Worm (Caenorhabditis elegans) whole organism, L3 larva: ENCODE results near the gene C08F1.6.

Experiments
- R02D3.7 ChIP-seq: fragments of 150-350 bp; optimal IDR thresholded peaks from 2 replicates; lab custom pipeline; 2014; ENCODE audit warnings: missing biosample characterization, missing genetic modification characterization
- ama-1 ChIP-seq: fragments of 150-350 bp; optimal IDR thresholded peaks from 2 replicates; lab custom pipeline; 2018
- ceh-16 ChIP-seq: sonication (generic microtip); optimal IDR thresholded peaks from 2 replicates; lab custom pipeline; 2017; ENCODE audit warnings: missing biosample characterization, missing genetic modification characterization
- ceh-82 ChIP-seq: fragments of 150-350 bp; optimal IDR thresholded peaks from 2 replicates; lab custom pipeline; 2014; ENCODE audit warnings: missing biosample characterization, missing genetic modification characterization
- ceh-9 ChIP-seq: sonication (generic microtip); optimal IDR thresholded peaks from 2 replicates; lab custom pipeline; 2018; ENCODE audit warnings: missing biosample characterization, missing genetic modification characterization
- egl-27 ChIP-seq: sonication (generic microtip); optimal IDR thresholded peaks from 4 replicates; lab custom pipeline; 2017; ENCODE audit warnings: missing biosample characterization, missing genetic modification reagents, missing genetic modification characterization
- egl-5 ChIP-seq: fragments of 150-350 bp; optimal IDR thresholded peaks from 2 replicates; lab custom pipeline; 2017; ENCODE audit warnings: missing biosample characterization, missing genetic modification reagents, missing genetic modification characterization, inconsistent platforms
- elt-2 ChIP-seq: sonication (generic microtip); optimal IDR thresholded peaks from 2 replicates; lab custom pipeline; 2016; ENCODE audit warnings: missing genetic modification reagents, mild to moderate bottlenecking, missing genetic modification characterization, missing compliant biosample characterization
- elt-3 ChIP-seq, 3 experiments: fragments of 150-350 bp in 1 of 3; sonication (generic microtip) in 2 of 3; optimal IDR thresholded peaks; 2 replicates in 2 of 3; 4 replicates in 1 of 3; lab custom pipeline; 2014 to 2017; ENCODE audit warnings: missing biosample characterization in 3 of 3, missing genetic modification characterization in 3 of 3
- eor-1 ChIP-seq, 2 experiments: fragments of 150-350 bp; optimal IDR thresholded peaks; 2 replicates each; lab custom pipeline; 2014 to 2018; ENCODE audit warnings: missing biosample characterization in 2 of 2, missing genetic modification characterization in 2 of 2
- fkh-2 ChIP-seq: fragments of 150-350 bp; optimal IDR thresholded peaks from 2 replicates; lab custom pipeline; 2014; ENCODE audit warnings: missing biosample characterization, missing genetic modification reagents, missing genetic modification characterization
- fos-1 ChIP-seq: fragments of 150-350 bp; optimal IDR thresholded peaks from 2 replicates; lab custom pipeline; 2014; ENCODE audit warnings: missing biosample characterization, missing genetic modification characterization
- hmg-11 ChIP-seq: sonication (generic microtip); optimal IDR thresholded peaks from 2 replicates; lab custom pipeline; 2016; ENCODE audit warnings: missing genetic modification characterization, missing compliant biosample characterization
- jun-1 ChIP-seq: fragments of 150-350 bp; optimal IDR thresholded peaks from 2 replicates; lab custom pipeline; 2014; ENCODE audit warnings: missing biosample characterization, missing genetic modification reagents, missing genetic modification characterization
- lin-39 ChIP-seq: fragments of 150-350 bp; optimal IDR thresholded peaks from 2 replicates; lab custom pipeline; 2018; ENCODE audit warnings: missing biosample characterization, missing genetic modification reagents, missing genetic modification characterization
- nfya-1 ChIP-seq: sonication (generic microtip); optimal IDR thresholded peaks from 2 replicates; lab custom pipeline; 2017; ENCODE audit warnings: missing genetic modification characterization, mild to moderate bottlenecking, missing compliant biosample characterization, antibody characterized with exemption, moderate library complexity; ENCODE audit not compliant: insufficient read depth
- nhr-11 ChIP-seq: fragments of 150-350 bp; optimal IDR thresholded peaks from 2 replicates; lab custom pipeline; 2014; ENCODE audit warnings: missing biosample characterization, missing genetic modification characterization
- nhr-12 ChIP-seq: fragments of 150-350 bp; optimal IDR thresholded peaks from 2 replicates; lab custom pipeline; 2014; ENCODE audit warnings: missing biosample characterization, missing genetic modification characterization
- nhr-23 ChIP-seq: fragments of 150-350 bp; optimal IDR thresholded peaks from 2 replicates; lab custom pipeline; 2014; ENCODE audit warnings: missing biosample characterization, missing genetic modification reagents, missing genetic modification characterization
- nhr-25 ChIP-seq: sonication (generic microtip); optimal IDR thresholded peaks from 2 replicates; lab custom pipeline; 2017; ENCODE audit warnings: missing biosample characterization, missing genetic modification characterization
- nhr-28 ChIP-seq: fragments of 150-350 bp; optimal IDR thresholded peaks from 2 replicates; lab custom pipeline; 2014; ENCODE audit warnings: missing biosample characterization, missing genetic modification characterization
- nhr-43 ChIP-seq: sonication (generic microtip); optimal IDR thresholded peaks from 2 replicates; lab custom pipeline; 2016; ENCODE audit warnings: mild to moderate bottlenecking, missing genetic modification characterization, missing compliant biosample characterization; ENCODE audit not compliant: poor library complexity, severe bottlenecking
- pha-4 ChIP-seq: fragments of 150-350 bp; optimal IDR thresholded peaks from 2 replicates; lab custom pipeline; 2014; ENCODE audit warnings: missing biosample characterization, missing genetic modification reagents, missing genetic modification characterization
- pqm-1 ChIP-seq: fragments of 150-350 bp; optimal IDR thresholded peaks from 2 replicates; lab custom pipeline; 2017; ENCODE audit warnings: missing biosample characterization, missing genetic modification characterization, inconsistent platforms
- snpc-4 ChIP-seq: fragments of 150-350 bp; optimal IDR thresholded peaks from 2 replicates; lab custom pipeline; 2014; ENCODE audit warnings: missing biosample characterization, missing genetic modification characterization
- tbx-2 ChIP-seq: sonication (generic microtip); optimal IDR thresholded peaks from 2 replicates; lab custom pipeline; 2016; ENCODE audit warnings: mild to moderate bottlenecking, missing genetic modification characterization, missing compliant biosample characterization
- unc-62 ChIP-seq: fragments of 150-350 bp; sonication (generic microtip); optimal IDR thresholded peaks from 4 replicates; lab custom pipeline; 2014; ENCODE audit warnings: missing biosample characterization, missing genetic modification reagents, missing genetic modification characterization
- zag-1 ChIP-seq: fragments of 150-350 bp; optimal IDR thresholded peaks from 2 replicates; lab custom pipeline; 2014; ENCODE audit warnings: missing biosample characterization, missing genetic modification characterization
- ztf-11 ChIP-seq: fragments of 150-350 bp; optimal IDR thresholded peaks from 2 replicates; lab custom pipeline; 2014; ENCODE audit warnings: missing biosample characterization, missing genetic modification characterization

The C08F1.6 gene

DNA sequence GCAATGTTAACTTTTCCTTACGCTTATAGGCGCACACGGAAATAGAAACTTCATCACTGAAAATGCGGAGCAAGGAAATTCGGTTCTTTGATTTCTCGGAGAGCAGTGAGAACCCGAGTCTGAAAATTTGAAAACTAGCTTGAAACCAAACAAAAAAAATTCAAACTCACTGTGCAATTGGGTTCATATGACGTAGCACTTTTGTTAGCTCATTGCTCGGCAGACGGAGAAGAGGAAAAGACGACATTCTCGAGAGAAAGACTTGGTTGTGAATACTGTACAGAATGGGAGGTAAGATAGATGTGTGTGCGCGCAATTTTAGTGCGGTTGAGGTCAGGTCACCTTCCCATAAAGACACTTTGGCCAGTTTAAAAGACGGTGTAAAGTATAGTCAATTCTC lies 37.6 kb downstream of the C08F1.6 start, which contains the start of the genes F36H5.13 and F36H5.8:
Gene F36H5.13 (minus strand): TSS at position 101 of the 400 bp plus-strand sequence.
Gene F36H5.8 (minus strand): TSS at position 274 of the 400 bp plus-strand sequence.
- no peak for TF ChIP-seq eor-1 (tag; optimal IDR thresholded peaks at IDR 0.05; lab: Kevin White, UChicago)
- no peak for TF ChIP-seq elt-3 (tag; optimal IDR thresholded peaks at IDR 0.05; lab: Kevin White, UChicago)
- no peak for TF ChIP-seq fkh-2 (tag; lab: Kevin White, UChicago)

DNA sequence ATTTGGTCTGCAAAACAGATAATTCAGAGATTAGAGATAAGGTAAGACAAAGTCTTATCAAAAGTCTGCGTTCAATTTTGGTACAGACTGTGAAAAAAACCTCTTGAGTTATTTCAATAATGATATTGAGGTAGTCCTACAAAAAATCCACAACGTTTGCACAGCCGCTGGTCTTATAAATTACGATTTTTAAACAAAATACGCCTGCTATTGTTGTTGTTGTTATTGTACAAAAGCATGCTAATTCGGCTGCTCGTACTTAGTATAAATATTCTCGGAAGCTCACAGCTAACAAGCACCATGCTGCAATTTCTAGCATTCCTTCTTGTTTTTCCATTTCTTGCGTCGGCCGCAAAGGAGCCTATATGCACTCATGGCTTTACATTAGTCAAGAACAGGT lies 43.8 kb downstream of the C08F1.6 start, which contains the start of gene clec-19:
Gene clec-19 (plus strand): TSS at position 301 of the 400 bp plus-strand sequence.
- TF ChIP-seq elt-2 (tag; lab: Kevin White, UChicago) (no peak), tbx-2 (tag; lab: Kevin White, UChicago) (no peak), nhr-25 (tag; lab: Kevin White, UChicago) (no peak), nhr-11 (tag; lab: Kevin White, UChicago) (no peak), egl-5 (tag; lab: Kevin White, UChicago) (no peak), nhr-28 (tag; lab: Kevin White, UChicago) (no peak), fkh-2 (tag; lab: Kevin White, UChicago) (no peak)

DNA sequence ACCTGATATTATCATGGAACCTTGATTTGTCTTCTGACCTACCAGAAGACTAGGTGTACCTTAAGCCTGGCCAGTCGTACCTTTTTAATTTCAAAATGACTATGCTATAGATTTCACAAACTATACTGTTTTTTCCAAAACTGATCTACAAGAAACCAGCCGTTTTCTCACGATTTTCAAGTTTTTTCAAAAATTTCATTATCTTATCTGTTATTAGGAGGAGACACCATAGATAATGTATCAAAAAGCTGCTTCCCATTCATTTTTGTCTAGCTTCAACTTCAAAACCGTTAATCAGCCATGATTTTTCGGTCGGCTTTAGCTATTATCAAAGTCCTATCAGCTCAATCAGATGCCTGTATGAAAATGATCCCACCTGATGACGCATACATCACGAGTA lies 45.5 kb downstream of the C08F1.6 start, which contains the start of gene F36H5.12:
Gene F36H5.12 (plus strand): TSS at position 301 of the 400 bp plus-strand sequence.
- TF ChIP-seq nhr-43: no peak

DNA sequence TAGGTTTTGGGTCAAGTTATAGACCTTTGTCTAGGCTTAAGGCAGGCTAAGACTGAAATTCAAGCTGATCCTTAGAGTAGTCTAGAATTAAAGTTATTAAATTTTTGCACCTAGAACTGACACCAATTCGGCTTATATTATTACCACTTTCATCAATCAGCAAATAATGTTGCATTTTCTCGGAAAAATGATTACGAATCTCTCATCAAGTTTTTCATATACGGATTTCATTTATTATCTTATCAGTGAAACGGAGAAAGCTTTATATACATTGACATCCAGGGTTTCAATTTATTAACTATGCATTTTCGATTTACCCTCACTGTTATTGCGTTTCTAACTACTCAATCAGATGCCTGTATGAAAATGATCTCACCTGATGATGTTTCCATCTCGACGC lies 46.7 kb downstream of the C08F1.6 start, which contains the start of gene K07G6.1:
Gene K07G6.1 (plus strand): TSS at position 301 of the 400 bp plus-strand sequence.
- no peak for TF ChIP-seq ceh-16
- no peak for TF ChIP-seq jun-1 (tag; lab: Kevin White, UChicago)
- TF ChIP-seq ceh-82 (tag; lab: Kevin White, UChicago): no peak
- TF ChIP-seq pha-4 (tag; lab: Kevin White, UChicago): no peak
- no peak for TF ChIP-seq hmg-11
- no peak for TF ChIP-seq nhr-25 (tag; lab: Kevin White, UChicago)
- TF ChIP-seq egl-27 (tag; lab: Kevin White, UChicago): no peak

DNA sequence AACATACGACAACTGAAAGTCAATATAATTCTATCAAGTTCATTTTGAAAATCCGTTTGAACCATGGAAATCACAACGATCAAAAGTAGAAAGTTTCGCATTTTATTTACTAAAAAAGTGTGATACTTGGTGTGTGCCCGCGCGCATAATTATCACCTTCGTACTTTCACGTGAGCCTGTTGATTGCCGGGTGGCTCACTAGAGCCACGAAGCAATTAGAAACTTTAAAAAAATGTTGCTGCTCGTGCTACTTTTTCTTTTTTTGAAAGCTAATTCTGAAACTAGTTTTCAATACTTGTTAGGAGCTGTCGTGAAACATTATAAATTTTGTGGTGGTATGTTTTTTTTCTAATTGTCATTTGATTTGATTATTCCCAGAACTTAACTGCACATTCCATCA lies 49.1 kb downstream of the C08F1.6 start, which contains the start of the genes irld-9 and irld-33:
Gene irld-9 (minus strand): TSS at position 101 of the 400 bp plus-strand sequence.
Gene irld-33 (plus strand): TSS at position 209 of the 400 bp plus-strand sequence.
- TF ChIP-seq zag-1 (tag; lab: Kevin White, UChicago) (no peak), nhr-12 (tag; lab: Kevin White, UChicago) (no peak), nhr-28 (tag; lab: Kevin White, UChicago) (no peak), fos-1 (tag; lab: Kevin White, UChicago) (no peak), pqm-1 (tag; lab: Kevin White, UChicago) (no peak), ztf-11 (tag; lab: Kevin White, UChicago) (no peak), nhr-11 (tag; lab: Kevin White, UChicago) (no peak), unc-62 (GFP tag; lab: Kevin White, UChicago) (no peak), eor-1 (tag; optimal IDR thresholded peaks at IDR 0.05; lab: Kevin White, UChicago) (no peak), snpc-4 (tag; lab: Kevin White, UChicago) (no peak), pha-4 (tag; lab: Kevin White, UChicago) (no peak), R02D3.7 (tag; lab: Kevin White, UChicago) (no peak), nfya-1 (no peak), nhr-25 (tag; lab: Kevin White, UChicago) (no peak), lin-39 (tag; lab: Kevin White, UChicago) (no peak), ceh-9 (tag; lab: Kevin White, UChicago) (no peak), ama-1 (lab: Kevin White, UChicago) (no peak), nhr-23 (tag; lab: Kevin White, UChicago) (no peak)
